Worm (Caenorhabditis elegans) whole organism, L1 larva: ENCODE results near the gene F46B6.9.

ENCODE experiments used
- efl-3 ChIP-seq: fragments of 200-800 bp; sonication (Bioruptor generic); optimal IDR thresholded peaks from 2 replicates; lab custom pipeline; 2018; ENCODE audit warnings: mild to moderate bottlenecking, missing genetic modification characterization, missing compliant biosample characterization
- nhr-77 ChIP-seq: fragments of 150-350 bp; optimal IDR thresholded peaks from 2 replicates; lab custom pipeline; 2014; ENCODE audit warnings: missing biosample characterization, missing genetic modification characterization
- pag-3 ChIP-seq: sonication (generic microtip); optimal IDR thresholded peaks from 2 replicates; lab custom pipeline; 2017; ENCODE audit warnings: missing genetic modification characterization, mild to moderate bottlenecking, missing compliant biosample characterization, antibody characterized with exemption, borderline replicate concordance; ENCODE audit not compliant: insufficient read depth

- TF ChIP-seq pag-3 (tag; lab: Kevin White, UChicago) (no peak), nhr-77 (no peak), efl-3 (GFP tag; lab: Kevin White, UChicago) (no peak)
Measured at ce11 chrV:9775734-9776133, 20.9 kb upstream of the F46B6.9 start, which contains the start of gene F46B6.12.
